Fruit fly (Drosophila melanogaster) whole organism, embryonic: ENCODE data around the gene CG15882.

Source experiments
- Blimp-1 ChIP-seq: fragments of 200-800 bp; sonication (Bioruptor generic); optimal IDR thresholded peaks from 3 replicates; lab custom pipeline; 2018; ENCODE audit warnings: missing biosample characterization, missing genetic modification characterization, mild to moderate bottlenecking, moderate library complexity, missing genetic modification reagents
- CG10431 ChIP-seq: fragments of 200-800 bp; sonication (Bioruptor generic); optimal IDR thresholded peaks from 3 replicates; lab custom pipeline; 2018; ENCODE audit warnings: missing biosample characterization, mild to moderate bottlenecking, missing genetic modification characterization
- CG11504 ChIP-seq: fragments of 200-800 bp; sonication (Bioruptor generic); optimal IDR thresholded peaks from 3 replicates; lab custom pipeline; 2019; ENCODE audit warnings: missing biosample characterization, mild to moderate bottlenecking, missing genetic modification characterization, moderate library complexity
- CG12744 ChIP-seq: fragments of 200-800 bp; sonication (Bioruptor generic); optimal IDR thresholded peaks from 2 replicates; lab custom pipeline; 2016; ENCODE audit warnings: missing biosample characterization, missing genetic modification characterization
- CG13894 ChIP-seq: fragments of 200-800 bp; sonication (Bioruptor generic); optimal IDR thresholded peaks from 3 replicates; lab custom pipeline; 2018; ENCODE audit warnings: missing biosample characterization, mild to moderate bottlenecking, missing genetic modification characterization, moderate library complexity
- CG14050 ChIP-seq: fragments of 200-800 bp; sonication (Bioruptor generic); IDR thresholded peaks from 3 replicates; pipeline ENCODE4 v1.3.6; 2022; ENCODE audit warnings: missing biosample characterization, missing genetic modification characterization
- CG14710 ChIP-seq: fragments of 200-800 bp; sonication (Bioruptor generic); optimal IDR thresholded peaks from 3 replicates; lab custom pipeline; 2019; ENCODE audit warnings: missing biosample characterization, mild to moderate bottlenecking, missing genetic modification characterization, moderate library complexity
- CG15269 ChIP-seq: fragments of 200-800 bp; sonication (Bioruptor generic); optimal IDR thresholded peaks from 2 replicates; lab custom pipeline; 2018; ENCODE audit warnings: missing biosample characterization, mild to moderate bottlenecking, missing genetic modification characterization, moderate library complexity
- CG1602 ChIP-seq: fragments of 200-800 bp; sonication (Bioruptor generic); optimal IDR thresholded peaks from 3 replicates; lab custom pipeline; 2016; ENCODE audit warnings: missing biosample characterization, missing genetic modification characterization
- CG18476 ChIP-seq: fragments of 200-800 bp; sonication (Bioruptor generic); optimal IDR thresholded peaks from 2 replicates; lab custom pipeline; 2016; ENCODE audit warnings: missing biosample characterization, mild to moderate bottlenecking, missing genetic modification characterization
- CG2678 ChIP-seq: fragments of 200-800 bp; sonication (Bioruptor generic); optimal IDR thresholded peaks from 3 replicates; lab custom pipeline; 2019; ENCODE audit warnings: missing biosample characterization, mild to moderate bottlenecking, missing genetic modification characterization, moderate library complexity
- CG30403 ChIP-seq: fragments of 200-800 bp; sonication (Bioruptor generic); optimal IDR thresholded peaks from 3 replicates; lab custom pipeline; 2016; ENCODE audit warnings: missing biosample characterization, missing genetic modification characterization
- CG34224 ChIP-seq: fragments of 200-800 bp; sonication (Bioruptor generic); IDR thresholded peaks from 3 replicates; pipeline ENCODE4 v1.3.6; 2022; ENCODE audit warnings: missing biosample characterization, missing genetic modification characterization; ENCODE audit not compliant: partially characterized antibody
- CG4360 ChIP-seq: fragments of 200-800 bp; sonication (Bioruptor generic); IDR thresholded peaks from 2 replicates; pipeline ENCODE4 v1.3.6; 2022; ENCODE audit warnings: missing biosample characterization, missing genetic modification characterization
- CG6813 ChIP-seq: fragments of 200-800 bp; sonication (Bioruptor generic); optimal IDR thresholded peaks from 2 replicates; lab custom pipeline; 2017; ENCODE audit warnings: missing biosample characterization, missing genetic modification characterization, mild to moderate bottlenecking, moderate library complexity, missing genetic modification reagents
- CG7271 ChIP-seq: fragments of 200-800 bp; sonication (Bioruptor generic); optimal IDR thresholded peaks from 2 replicates; lab custom pipeline; 2018; ENCODE audit warnings: missing biosample characterization, mild to moderate bottlenecking, missing genetic modification characterization, moderate library complexity
- CG8281 ChIP-seq: fragments of 200-800 bp; sonication (Bioruptor generic); optimal IDR thresholded peaks from 2 replicates; lab custom pipeline; 2018; ENCODE audit warnings: missing biosample characterization, mild to moderate bottlenecking, missing genetic modification characterization, moderate library complexity
- CG9215 ChIP-seq: fragments of 200-800 bp; sonication (Bioruptor generic); IDR thresholded peaks from 2 replicates; pipeline ENCODE4 v1.3.6; 2022; ENCODE audit warnings: missing biosample characterization, missing genetic modification characterization
- CkIIα-i1 ChIP-seq: fragments of 200-800 bp; sonication (Bioruptor generic); IDR thresholded peaks from 2 replicates; pipeline ENCODE4 v1.3.6; 2022; ENCODE audit warnings: missing biosample characterization, missing genetic modification characterization
- Dbx ChIP-seq: fragments of 200-800 bp; sonication (Bioruptor generic); IDR thresholded peaks from 3 replicates; pipeline ENCODE4 v1.3.6; 2022; ENCODE audit warnings: missing biosample characterization, missing genetic modification characterization
- Dref ChIP-seq: fragments of 200-800 bp; sonication (Bioruptor generic); IDR thresholded peaks from 2 replicates; pipeline ENCODE4 v1.3.6; 2022; ENCODE audit warnings: missing biosample characterization, missing genetic modification characterization
- Drgx ChIP-seq: fragments of 200-800 bp; sonication (Bioruptor generic); IDR thresholded peaks from 2 replicates; pipeline ENCODE4 v1.3.6; 2022; ENCODE audit warnings: missing biosample characterization, missing genetic modification characterization
- Eip74EF ChIP-seq, 2 experiments: fragments of 200-800 bp in 1 of 2; fragments of >200 bp in 1 of 2; sonication (Bioruptor generic) in 1 of 2; optimal IDR thresholded peaks; 2 replicates each; lab custom pipeline; 2017 to 2019; ENCODE audit warnings: missing biosample characterization in 2 of 2, missing genetic modification characterization in 2 of 2, mild to moderate bottlenecking in 1 of 2, moderate library complexity in 1 of 2
- H2.0 ChIP-seq: fragments of 200-800 bp; sonication (Bioruptor generic); IDR thresholded peaks from 2 replicates; pipeline ENCODE4 v1.3.6; 2022; ENCODE audit warnings: missing biosample characterization, missing genetic modification characterization
- Jarid2 ChIP-seq: fragments of 200-800 bp; sonication (Bioruptor generic); optimal IDR thresholded peaks from 3 replicates; lab custom pipeline; 2017; ENCODE audit warnings: mild to moderate bottlenecking, missing biosample characterization, missing genetic modification reagents, missing genetic modification characterization
- Lhr ChIP-seq: fragments of 200-800 bp; sonication (Bioruptor generic); optimal IDR thresholded peaks from 3 replicates; lab custom pipeline; 2017; ENCODE audit warnings: mild to moderate bottlenecking, missing biosample characterization, missing genetic modification reagents, missing genetic modification characterization
- Mad ChIP-seq: fragments of 200-800 bp; sonication (Bioruptor generic); optimal IDR thresholded peaks from 2 replicates; lab custom pipeline; 2016; ENCODE audit warnings: missing biosample characterization, missing genetic modification characterization
- NC2β ChIP-seq: fragments of 200-800 bp; sonication (Bioruptor generic); optimal IDR thresholded peaks from 2 replicates; lab custom pipeline; 2016; ENCODE audit warnings: missing biosample characterization, missing genetic modification characterization
- Nf-YA ChIP-seq: fragments of 200-800 bp; sonication (Bioruptor generic); IDR thresholded peaks from 2 replicates; pipeline ENCODE4 v1.3.6; 2022; ENCODE audit warnings: missing biosample characterization, missing genetic modification characterization
- Ssrp ChIP-seq: fragments of 200-800 bp; sonication (Bioruptor generic); optimal IDR thresholded peaks from 2 replicates; lab custom pipeline; 2018; ENCODE audit warnings: missing biosample characterization, mild to moderate bottlenecking, missing genetic modification characterization, moderate library complexity
- disco-r ChIP-seq: fragments of 200-800 bp; sonication (Bioruptor generic); optimal IDR thresholded peaks from 2 replicates; lab custom pipeline; 2016; ENCODE audit warnings: missing biosample characterization, missing genetic modification characterization
- dpn ChIP-seq, 2 experiments: fragments of 200-800 bp; sonication (Bioruptor generic); optimal IDR thresholded peaks; 3 replicates each; lab custom pipeline; 2016; ENCODE audit warnings: missing biosample characterization in 2 of 2, missing genetic modification characterization in 2 of 2
- ind ChIP-seq: fragments of 200-800 bp; sonication (Bioruptor generic); optimal IDR thresholded peaks from 3 replicates; lab custom pipeline; 2016; ENCODE audit warnings: missing biosample characterization, missing genetic modification characterization
- lbe ChIP-seq: fragments of 200-800 bp; sonication (Bioruptor generic); optimal IDR thresholded peaks from 2 replicates; lab custom pipeline; 2016; ENCODE audit warnings: missing biosample characterization, mild to moderate bottlenecking, missing genetic modification characterization
- nmo ChIP-seq: fragments of 200-800 bp; sonication (Bioruptor generic); optimal IDR thresholded peaks from 2 replicates; lab custom pipeline; 2018; ENCODE audit warnings: missing biosample characterization, mild to moderate bottlenecking, missing genetic modification characterization, moderate library complexity
- oc ChIP-seq: fragments of 200-800 bp; sonication (Bioruptor generic); optimal IDR thresholded peaks from 2 replicates; lab custom pipeline; 2018; ENCODE audit warnings: missing biosample characterization, mild to moderate bottlenecking, missing genetic modification characterization, moderate library complexity
- pb ChIP-seq: fragments of 200-800 bp; sonication (Bioruptor generic); optimal IDR thresholded peaks from 3 replicates; lab custom pipeline; 2016; ENCODE audit warnings: missing biosample characterization, missing genetic modification characterization
- phol ChIP-seq: fragments of 200-800 bp; sonication (Bioruptor generic); optimal IDR thresholded peaks from 3 replicates; lab custom pipeline; 2018; ENCODE audit warnings: missing biosample characterization, mild to moderate bottlenecking, missing genetic modification characterization, moderate library complexity
- pnt ChIP-seq: fragments of 200-800 bp; sonication (Bioruptor generic); optimal IDR thresholded peaks from 3 replicates; lab custom pipeline; 2016; ENCODE audit warnings: missing biosample characterization, missing genetic modification characterization
- prd ChIP-seq, 3 experiments: fragments of >200 bp in 2 of 3; fragments of 200-800 bp in 1 of 3; sonication (Bioruptor generic) in 1 of 3; optimal IDR thresholded peaks in 2 of 3; IDR thresholded peaks in 1 of 3; 2 replicates in 2 of 3; 3 replicates in 1 of 3; pipeline versions ENCODE4 v1.3.6 to Lab custom; 2017 to 2022; ENCODE audit warnings: missing biosample characterization in 1 of 3, missing genetic modification characterization in 1 of 3
- ranshi ChIP-seq: fragments of 200-800 bp; sonication (Bioruptor generic); IDR thresholded peaks from 2 replicates; pipeline ENCODE4 v1.3.6; 2022; ENCODE audit warnings: missing biosample characterization, missing genetic modification characterization
- shn ChIP-seq: fragments of 200-800 bp; sonication (Bioruptor generic); optimal IDR thresholded peaks from 3 replicates; lab custom pipeline; 2016; ENCODE audit warnings: missing biosample characterization, missing genetic modification characterization
- stwl ChIP-seq: fragments of 200-800 bp; sonication (Bioruptor generic); optimal IDR thresholded peaks from 3 replicates; lab custom pipeline; 2018; ENCODE audit warnings: missing biosample characterization, mild to moderate bottlenecking, missing genetic modification characterization, moderate library complexity
- tgo ChIP-seq: fragments of 200-800 bp; sonication (Bioruptor generic); IDR thresholded peaks from 3 replicates; pipeline ENCODE4 v1.3.6; 2022; ENCODE audit warnings: missing biosample characterization, missing genetic modification characterization
- trem ChIP-seq: fragments of 200-800 bp; optimal IDR thresholded peaks from 3 replicates; lab custom pipeline; 2019; ENCODE audit warnings: missing biosample characterization, mild to moderate bottlenecking, missing genetic modification characterization, moderate library complexity
- zfh2 ChIP-seq: fragments of 200-800 bp; sonication (Bioruptor generic); optimal IDR thresholded peaks from 2 replicates; lab custom pipeline; 2016; ENCODE audit warnings: missing biosample characterization, missing genetic modification characterization

CG15882 gene

DNA sequence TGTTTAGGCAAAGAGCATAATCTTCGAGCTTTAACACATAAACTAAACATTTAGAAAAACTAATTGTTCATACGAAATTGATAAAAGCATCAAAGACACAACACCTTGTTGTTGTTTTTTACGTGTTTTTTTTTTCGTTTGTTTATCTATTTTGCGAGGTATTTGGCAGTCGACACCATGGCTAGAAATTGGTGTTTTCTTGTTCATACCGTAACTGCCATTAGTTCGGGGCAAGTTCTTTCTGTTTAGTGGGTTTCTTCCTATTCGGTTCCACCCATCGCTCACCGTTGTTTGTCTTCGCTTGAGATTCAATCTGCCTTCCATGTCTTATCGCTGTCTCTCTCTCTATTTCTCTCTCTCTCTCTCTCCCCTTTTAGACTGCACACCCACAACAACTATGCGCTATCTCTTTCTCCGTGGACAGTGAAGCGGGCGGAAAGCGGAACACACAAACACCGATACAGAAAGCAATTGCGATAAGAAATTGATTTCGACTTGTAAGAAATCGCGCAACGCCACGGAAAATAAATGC, 22.3 kb upstream of the CG15882 start (continued):
- TF ChIP-seq CG14050 (GFP tag; lab: Robert Waterston, UW) (no peak), Jarid2 (GFP tag; lab: Kevin White, UChicago) (no peak), CG9215 (GFP tag; lab: Robert Waterston, UW) (0 out of 2 replicates have a peak, but pooled peaks have one; percentile 11), CG12744 (GFP tag; lab: Kevin White, UChicago) (no peak)

DNA sequence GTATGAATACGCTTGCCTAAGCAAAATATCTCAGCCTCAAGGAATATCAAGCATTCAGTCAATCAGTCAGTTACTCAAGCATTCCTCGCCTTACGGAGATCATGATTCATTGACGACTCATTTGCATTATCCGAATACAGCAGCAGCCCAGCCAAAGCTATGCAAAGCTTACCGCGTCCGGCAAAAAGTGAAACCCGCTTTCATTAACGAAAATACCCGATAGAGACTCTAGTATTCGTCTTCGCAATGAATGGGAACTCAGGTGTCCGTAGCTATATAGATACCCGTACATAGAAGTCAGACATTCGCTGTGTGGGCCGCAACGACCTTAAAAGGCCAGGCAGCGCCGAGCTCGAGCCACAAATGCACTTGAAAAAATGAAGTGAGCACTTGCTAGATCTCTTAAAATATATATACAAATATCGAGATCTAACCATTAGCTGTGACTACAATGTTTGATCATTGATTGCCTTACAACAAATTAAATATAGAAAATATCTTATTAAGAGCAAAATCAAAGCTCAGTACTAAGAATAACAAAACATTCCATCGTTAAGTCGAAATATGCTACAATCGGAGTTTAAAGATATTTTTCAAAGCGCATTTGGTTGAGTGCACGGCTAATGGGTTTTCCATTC, 20.7 kb upstream of the CG15882 start:
- TF ChIP-seq dpn (GFP tag; optimal IDR thresholded peaks at IDR 0.05; lab: Kevin White, UChicago) = no peak
- peak; percentile 28 for TF ChIP-seq phol (tag; lab: Kevin White, UChicago)
- TF ChIP-seq ind (GFP tag; lab: Kevin White, UChicago) = no peak
- no peak for TF ChIP-seq Dref (GFP tag; lab: Robert Waterston, UW)
- no peak for TF ChIP-seq CG10431 (GFP tag; lab: Kevin White, UChicago)
- no peak for TF ChIP-seq CG1602
- no peak for TF ChIP-seq CG12744 (GFP tag; lab: Kevin White, UChicago)
- TF ChIP-seq CG8281 (tag; lab: Kevin White, UChicago) = peak; percentile 31
- TF ChIP-seq CG4360 = no peak
- TF ChIP-seq pb = no peak
- TF ChIP-seq tgo (GFP tag; lab: Robert Waterston, UW) = no peak
- no peak for TF ChIP-seq CkIIα-i1 (GFP tag; lab: Robert Waterston, UW)
- TF ChIP-seq Eip74EF (GFP tag; optimal IDR thresholded peaks at IDR 0.05; lab: Kevin White, UChicago) = peak in 1 of 2 experiments; percentile 14
- no peak for TF ChIP-seq Lhr (GFP tag; lab: Kevin White, UChicago)
- TF ChIP-seq trem (tag; lab: Kevin White, UChicago) = no peak
- no peak for TF ChIP-seq CG34224 (GFP tag; lab: Robert Waterston, UW)
- no peak for TF ChIP-seq CG7271 (tag; lab: Kevin White, UChicago)
- TF ChIP-seq zfh2 (GFP tag; lab: Kevin White, UChicago) = no peak
- no peak for TF ChIP-seq Mad (GFP tag; lab: Kevin White, UChicago)
- TF ChIP-seq Dbx (GFP tag; lab: Robert Waterston, UW) = no peak
- no peak for TF ChIP-seq lbe (GFP tag; lab: Kevin White, UChicago)
- peak; percentile 52; the same call in 1 of the 2 replicates for TF ChIP-seq Drgx (GFP tag; lab: Robert Waterston, UW)
- TF ChIP-seq CG2678 (tag; lab: Kevin White, UChicago) = peak; percentile 46
- TF ChIP-seq pnt = no peak
- no peak for TF ChIP-seq shn (GFP tag; lab: Kevin White, UChicago)
- peak; percentile 8 for TF ChIP-seq CG15269
- TF ChIP-seq Jarid2 (GFP tag; lab: Kevin White, UChicago) = no peak
- TF ChIP-seq CG6813 (GFP tag; lab: Kevin White, UChicago) = no peak
- peak; percentile 32 for TF ChIP-seq nmo
- no peak for TF ChIP-seq Nf-YA (GFP tag; lab: Robert Waterston, UW)
- TF ChIP-seq CG13894 (tag; lab: Kevin White, UChicago) = no peak
- no peak for TF ChIP-seq prd (optimal IDR thresholded peaks at IDR 0.05; lab: Kevin White, UChicago)
- peak; percentile 25; the same call in 1 of the 3 replicates for TF ChIP-seq prd (GFP tag; IDR thresholded peaks at IDR 0.05; lab: Robert Waterston, UW)
- TF ChIP-seq Ssrp = peak; percentile 10
- no peak for TF ChIP-seq oc (tag; lab: Kevin White, UChicago)
- peak; percentile 11 for TF ChIP-seq CG30403
- no peak for TF ChIP-seq CG18476 (GFP tag; lab: Kevin White, UChicago)
- peak; percentile 57 for TF ChIP-seq CG11504 (tag; lab: Kevin White, UChicago)
- TF ChIP-seq NC2β (GFP tag; lab: Kevin White, UChicago) = no peak
- TF ChIP-seq CG14710 = peak; percentile 7
- no peak for TF ChIP-seq stwl (tag; lab: Kevin White, UChicago)
- no peak for TF ChIP-seq disco-r (GFP tag; lab: Kevin White, UChicago)
- TF ChIP-seq H2.0 = no peak
- 0 out of 2 replicates have a peak, but pooled peaks have one; percentile 22 for TF ChIP-seq ranshi (GFP tag; lab: Robert Waterston, UW)
- peak; percentile 21 for TF ChIP-seq Blimp-1 (GFP tag; lab: Kevin White, UChicago)
